Worm (Caenorhabditis elegans) whole organism, L4 larva: ENCODE measurements around the gene gsr-1.

ENCODE experiments used
- T26A8.4 ChIP-seq: fragments of 200-800 bp; sonication (Bioruptor generic); IDR thresholded peaks from 2 replicates; pipeline ENCODE4 v1.3.6; 2022; ENCODE audit warnings: missing genetic modification characterization, missing compliant biosample characterization
- Y105C5A.15 ChIP-seq: fragments of 200-800 bp; sonication (Bioruptor generic); IDR thresholded peaks from 2 replicates; pipeline ENCODE4 v1.3.6; 2022; ENCODE audit warnings: missing genetic modification characterization, missing compliant biosample characterization
- ZK337.2 ChIP-seq: fragments of 200-800 bp; sonication (Bioruptor generic); IDR thresholded peaks from 2 replicates; pipeline ENCODE4 v1.3.6; 2022; ENCODE audit warnings: missing genetic modification reagents, missing genetic modification characterization, missing compliant biosample characterization
- aha-1 ChIP-seq: fragments of 150-350 bp; peaks from one replicate; lab custom pipeline; 2014; ENCODE audit warnings: missing biosample characterization, missing genetic modification characterization
- ama-1 ChIP-seq: fragments of 150-350 bp; optimal IDR thresholded peaks from 2 replicates; lab custom pipeline; 2014; ENCODE audit warnings: inconsistent platforms, mixed read lengths
- ceh-32 ChIP-seq: sonication (generic microtip); optimal IDR thresholded peaks from 2 replicates; lab custom pipeline; 2016; ENCODE audit warnings: mild to moderate bottlenecking, missing genetic modification characterization, missing compliant biosample characterization; ENCODE audit not compliant: poor library complexity
- daf-16 ChIP-seq, 3 experiments: sonication (generic microtip); optimal IDR thresholded peaks; 2 replicates each; lab custom pipeline; 2016 to 2017; ENCODE audit warnings: missing genetic modification characterization in 3 of 3, missing genetic modification reagents in 3 of 3, mild to moderate bottlenecking in 2 of 3, missing compliant biosample characterization in 2 of 3, missing biosample characterization in 1 of 3, moderate library complexity in 1 of 3
- daf-19 ChIP-seq: fragments of 200-800 bp; sonication (Bioruptor generic); conservative IDR thresholded peaks from 2 replicates; pipeline ENCODE4 v1.3.6; 2022; ENCODE audit warnings: missing genetic modification characterization, missing compliant biosample characterization
- daf-8 ChIP-seq: fragments of 200-800 bp; sonication (Bioruptor generic); IDR thresholded peaks from 2 replicates; pipeline ENCODE4 v1.3.6; 2022; ENCODE audit warnings: missing genetic modification characterization, missing compliant biosample characterization
- dmd-6 ChIP-seq: fragments of 200-800 bp; sonication (Bioruptor generic); IDR thresholded peaks from 2 replicates; pipeline ENCODE4 v1.3.6; 2022; ENCODE audit warnings: missing genetic modification reagents, missing genetic modification characterization, missing compliant biosample characterization
- dmd-9 ChIP-seq: fragments of 200-800 bp; sonication (Bioruptor generic); IDR thresholded peaks from 2 replicates; pipeline ENCODE4 v1.3.6; 2022; ENCODE audit warnings: missing genetic modification reagents, missing genetic modification characterization, missing compliant biosample characterization
- dve-1 ChIP-seq: sonication (generic microtip); optimal IDR thresholded peaks from 2 replicates; lab custom pipeline; 2017; ENCODE audit warnings: antibody characterized with exemption, mild to moderate bottlenecking, missing genetic modification characterization, missing compliant biosample characterization; ENCODE audit not compliant: insufficient read depth
- fkh-10 ChIP-seq: fragments of 150-350 bp; optimal IDR thresholded peaks from 2 replicates; lab custom pipeline; 2014; ENCODE audit warnings: missing biosample characterization, missing genetic modification reagents, missing genetic modification characterization
- hif-1 ChIP-seq, 2 experiments: sonication (generic microtip); optimal IDR thresholded peaks; 2 replicates each; lab custom pipeline; 2016 to 2017; ENCODE audit warnings: missing compliant biosample characterization in 2 of 2, missing genetic modification characterization in 2 of 2, missing genetic modification reagents in 2 of 2, missing genotype in 2 of 2, mild to moderate bottlenecking in 1 of 2
- hlh-30 ChIP-seq: sonication (generic microtip); optimal IDR thresholded peaks from 2 replicates; lab custom pipeline; 2017; ENCODE audit warnings: antibody characterized with exemption, mild to moderate bottlenecking, missing genetic modification characterization, missing compliant biosample characterization; ENCODE audit not compliant: insufficient read depth
- hmg-1.1 ChIP-seq: fragments of 200-800 bp; sonication (Bioruptor generic); IDR thresholded peaks from 2 replicates; pipeline ENCODE4 v1.3.6; 2022; ENCODE audit warnings: missing genetic modification reagents, missing genetic modification characterization, missing compliant biosample characterization
- lin-15B ChIP-seq: fragments of 150-350 bp; sonication (generic microtip); optimal IDR thresholded peaks from 3 replicates; lab custom pipeline; 2014; ENCODE audit warnings: missing biosample characterization, missing genetic modification characterization
- lin-29 ChIP-seq: fragments of 200-800 bp; sonication (Bioruptor generic); IDR thresholded peaks from 2 replicates; pipeline ENCODE4 v1.3.6; 2022; ENCODE audit warnings: missing genetic modification reagents, missing genetic modification characterization, missing compliant biosample characterization
- lsy-2 ChIP-seq, 2 experiments: fragments of 150-350 bp in 1 of 2; sonication (generic microtip) in 1 of 2; optimal IDR thresholded peaks; 2 replicates each; lab custom pipeline; 2014 to 2017; ENCODE audit warnings: missing biosample characterization in 2 of 2, missing genetic modification characterization in 2 of 2
- mdt-29 ChIP-seq: fragments of 200-800 bp; sonication (Bioruptor generic); IDR thresholded peaks from 2 replicates; pipeline ENCODE4 v1.3.6; 2022; ENCODE audit warnings: missing genetic modification reagents, missing genetic modification characterization, missing compliant biosample characterization
- mep-1 ChIP-seq: fragments of 150-350 bp; sonication (generic microtip); optimal IDR thresholded peaks from 3 replicates; lab custom pipeline; 2014; ENCODE audit warnings: missing biosample characterization, missing genetic modification characterization
- mes-2 ChIP-seq: sonication (generic microtip); optimal IDR thresholded peaks from 2 replicates; lab custom pipeline; 2016; ENCODE audit warnings: missing genotype, mild to moderate bottlenecking, missing genetic modification characterization, missing compliant biosample characterization; ENCODE audit not compliant: poor library complexity, severe bottlenecking
- mxl-2 ChIP-seq: fragments of 200-800 bp; sonication (Bioruptor generic); conservative IDR thresholded peaks from 2 replicates; pipeline ENCODE4 v1.3.6; 2022; ENCODE audit warnings: missing genetic modification reagents, missing genetic modification characterization, missing compliant biosample characterization
- mxl-3 ChIP-seq: fragments of 200-800 bp; sonication (Bioruptor generic); optimal IDR thresholded peaks from 2 replicates; lab custom pipeline; 2018; ENCODE audit warnings: mild to moderate bottlenecking, missing genetic modification characterization, missing compliant biosample characterization
- nhr-11 ChIP-seq: fragments of 150-350 bp; optimal IDR thresholded peaks from 2 replicates; lab custom pipeline; 2014; ENCODE audit warnings: missing biosample characterization, missing genetic modification characterization
- nhr-237 ChIP-seq: sonication (generic microtip); optimal IDR thresholded peaks from 2 replicates; lab custom pipeline; 2017; ENCODE audit warnings: missing biosample characterization, missing genetic modification characterization
- nhr-28 ChIP-seq: fragments of 150-350 bp; optimal IDR thresholded peaks from 2 replicates; lab custom pipeline; 2014; ENCODE audit warnings: missing biosample characterization, missing genetic modification characterization
- nhr-6 ChIP-seq: fragments of 150-350 bp; optimal IDR thresholded peaks from 2 replicates; lab custom pipeline; 2014; ENCODE audit warnings: missing biosample characterization, missing genetic modification characterization
- pha-4 ChIP-seq, 2 experiments: fragments of 150-350 bp in 1 of 2; fragments of 200-800 bp in 1 of 2; sonication (Bioruptor generic) in 1 of 2; IDR thresholded peaks in 1 of 2; optimal IDR thresholded peaks in 1 of 2; 2 replicates each; pipeline versions ENCODE4 v1.3.6 to Lab custom; 2014 to 2022; ENCODE audit warnings: missing genetic modification characterization in 2 of 2, missing genetic modification reagents in 2 of 2, missing biosample characterization in 1 of 2, missing compliant biosample characterization in 1 of 2
- php-3 ChIP-seq: fragments of 200-800 bp; sonication (Bioruptor generic); IDR thresholded peaks from 2 replicates; pipeline ENCODE4 v1.3.6; 2022; ENCODE audit warnings: missing genetic modification reagents, missing genetic modification characterization, missing compliant biosample characterization
- pqm-1 ChIP-seq: sonication (generic microtip); optimal IDR thresholded peaks from 2 replicates; lab custom pipeline; 2017; ENCODE audit warnings: missing biosample characterization, missing genetic modification characterization
- rbr-2 ChIP-seq: sonication (generic microtip); optimal IDR thresholded peaks from 2 replicates; lab custom pipeline; 2016; ENCODE audit warnings: missing genotype, missing genetic modification characterization, missing compliant biosample characterization
- sdz-12 ChIP-seq: fragments of 200-800 bp; sonication (Bioruptor generic); optimal IDR thresholded peaks from 2 replicates; lab custom pipeline; 2018; ENCODE audit warnings: mild to moderate bottlenecking, missing genetic modification characterization, missing compliant biosample characterization
- snpc-1.2 ChIP-seq: fragments of 200-800 bp; sonication (Bioruptor generic); IDR thresholded peaks from 2 replicates; pipeline ENCODE4 v1.3.6; 2022; ENCODE audit warnings: missing genetic modification reagents, missing genetic modification characterization, missing compliant biosample characterization
- snpc-4 ChIP-seq: fragments of 150-350 bp; optimal IDR thresholded peaks from 2 replicates; lab custom pipeline; 2014; ENCODE audit warnings: missing biosample characterization, missing genetic modification characterization
- tag-97 ChIP-seq: fragments of 200-800 bp; sonication (Bioruptor generic); IDR thresholded peaks from 2 replicates; pipeline ENCODE4 v1.3.6; 2022; ENCODE audit warnings: missing genetic modification characterization, missing compliant biosample characterization
- tra-1 ChIP-seq: fragments of 200-800 bp; sonication (Bioruptor generic); IDR thresholded peaks from 2 replicates; pipeline ENCODE4 v1.3.6; 2022; ENCODE audit warnings: missing genetic modification reagents, missing genetic modification characterization, missing compliant biosample characterization
- unc-130 ChIP-seq: sonication (generic microtip); optimal IDR thresholded peaks from 2 replicates; lab custom pipeline; 2016; ENCODE audit warnings: missing genetic modification reagents, missing genetic modification characterization, missing compliant biosample characterization
- unc-62 ChIP-seq, 3 experiments: fragments of 150-350 bp in 1 of 3; sonication (generic microtip); optimal IDR thresholded peaks in 2 of 3; peaks in 1 of 3; 1 replicate in 1 of 3; 2 replicates in 2 of 3; lab custom pipeline; 2014 to 2017; ENCODE audit warnings: missing biosample characterization in 3 of 3, missing genetic modification characterization in 3 of 3, missing genetic modification reagents in 3 of 3, missing genotype in 1 of 3
- zfp-2 ChIP-seq: sonication (generic microtip); optimal IDR thresholded peaks from 2 replicates; lab custom pipeline; 2016; ENCODE audit warnings: mild to moderate bottlenecking, missing genetic modification characterization, missing compliant biosample characterization
- zfp-3 ChIP-seq: fragments of 200-800 bp; sonication (Bioruptor generic); conservative IDR thresholded peaks from 2 replicates; pipeline ENCODE4 v1.3.6; 2022; ENCODE audit warnings: missing genetic modification reagents, missing genetic modification characterization, missing compliant biosample characterization

Gene gsr-1

DNA sequence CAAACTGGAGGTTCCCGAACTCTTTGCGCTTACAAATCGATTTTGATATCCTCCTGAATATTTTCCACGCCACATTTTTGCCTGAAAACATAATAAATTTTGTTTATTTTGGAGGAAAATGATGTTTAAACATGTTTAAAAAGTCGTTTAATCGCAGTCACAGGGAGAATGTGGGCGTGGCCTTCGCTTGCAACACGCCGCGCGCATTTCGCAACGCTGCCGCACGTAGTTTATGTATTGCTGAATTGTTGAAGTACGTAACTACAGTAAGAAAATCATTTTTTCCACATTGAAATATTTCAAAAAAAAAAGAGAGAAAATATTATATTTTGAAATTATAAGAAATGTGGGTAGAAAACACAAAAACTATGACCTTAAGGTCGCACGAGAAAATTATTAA lies 13.5 kb downstream of the gsr-1 start, which contains the start of gene C46F11.4 (continued):
- TF ChIP-seq nhr-237 (tag; lab: Kevin White, UChicago) = no peak
- TF ChIP-seq ZK337.2 (GFP tag; lab: Robert Waterston, UW) = no peak
- no peak for TF ChIP-seq lin-15B (tag; lab: Kevin White, UChicago)
- peak; percentile 5 to 67 for TF ChIP-seq lsy-2 (tag; optimal IDR thresholded peaks at IDR 0.05; lab: Kevin White, UChicago)
- peak; percentile 49 for TF ChIP-seq aha-1 (tag; lab: Kevin White, UChicago)
- peak; percentile 87 for TF ChIP-seq mes-2 (tag; lab: Kevin White, UChicago)
- TF ChIP-seq dve-1 (tag; lab: Kevin White, UChicago) = peak; percentile 40
- TF ChIP-seq dmd-6 (GFP tag; lab: Robert Waterston, UW) = no peak
- TF ChIP-seq daf-8 (GFP tag; lab: Robert Waterston, UW) = no peak
- TF ChIP-seq ceh-32 (tag; lab: Kevin White, UChicago) = no peak
- TF ChIP-seq php-3 (GFP tag; lab: Robert Waterston, UW) = no peak
- TF ChIP-seq tag-97 (GFP tag; lab: Robert Waterston, UW) = no peak
- TF ChIP-seq snpc-1.2 = no peak
- no peak for TF ChIP-seq sdz-12
- TF ChIP-seq unc-62 (GFP tag; optimal IDR thresholded peaks at IDR 0.05 in 1 of 2; lab: Kevin White, UChicago) = no peak
- TF ChIP-seq unc-62 (tag; optimal IDR thresholded peaks at IDR 0.05; lab: Kevin White, UChicago) = no peak
- peak; percentile 15 for TF ChIP-seq nhr-6 (tag; lab: Kevin White, UChicago)
- TF ChIP-seq mxl-3 (GFP tag; lab: Kevin White, UChicago) = no peak
- peak; percentile 14 for TF ChIP-seq unc-130
- no peak for TF ChIP-seq dmd-9 (GFP tag; lab: Robert Waterston, UW)
- no peak for TF ChIP-seq ama-1 (lab: Kevin White, UChicago)
- no peak for TF ChIP-seq daf-16 (GFP tag; optimal IDR thresholded peaks at IDR 0.05; lab: Kevin White, UChicago)
- TF ChIP-seq daf-16 (tag; optimal IDR thresholded peaks at IDR 0.05; lab: Kevin White, UChicago) = no peak

DNA sequence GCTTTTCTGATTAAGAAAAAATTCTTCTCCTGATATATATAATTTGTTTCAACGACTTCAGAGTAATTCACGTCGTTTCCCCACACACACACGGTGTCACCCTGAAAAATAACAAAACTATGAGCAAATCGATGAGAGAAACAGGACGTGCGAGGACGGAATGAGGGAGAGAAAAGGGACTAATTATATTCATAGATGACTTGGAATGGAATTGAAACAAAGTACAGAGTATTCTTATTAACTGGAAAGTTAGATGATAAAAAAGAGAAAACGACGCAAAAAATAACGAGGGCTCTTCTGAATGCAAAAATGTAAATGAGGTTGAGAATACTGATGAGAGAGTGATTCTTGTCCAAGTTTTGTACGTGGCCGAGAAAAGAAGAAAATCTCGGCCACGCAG lies 19.6 kb downstream of the gsr-1 start, which contains the start of gene C46F11.6:
Gene C46F11.6, minus strand, starts transcription at position 101 of the 400 bp plus-strand sequence.
- TF ChIP-seq hlh-30 (no peak), unc-62 (GFP tag; optimal IDR thresholded peaks at IDR 0.05 in 1 of 2; lab: Kevin White, UChicago) (peak in 1 of 2 experiments; percentile 58), unc-62 (tag; optimal IDR thresholded peaks at IDR 0.05; lab: Kevin White, UChicago) (no peak)

DNA sequence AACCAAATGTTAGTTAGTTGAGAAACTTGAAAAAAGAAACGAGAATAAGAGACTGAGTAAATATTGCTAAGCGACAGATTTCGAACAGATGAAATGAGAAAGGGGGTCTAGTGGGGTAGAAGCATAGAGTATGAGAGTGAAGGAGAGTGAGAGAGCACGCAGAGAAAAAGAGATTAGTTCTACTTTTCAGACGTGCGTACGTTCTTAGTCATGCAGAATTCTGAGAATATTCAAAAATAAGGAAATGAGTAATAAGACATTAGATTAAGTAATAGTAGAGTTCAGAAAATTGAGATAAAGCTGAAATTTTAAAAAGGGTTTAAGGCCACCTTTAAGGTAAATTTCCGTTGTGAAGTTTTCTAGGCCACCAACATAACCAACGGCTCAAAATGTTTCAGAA lies 20.3 kb downstream of the gsr-1 start:
- TF ChIP-seq nhr-11 (tag; lab: Kevin White, UChicago) (peak; percentile 32), zfp-3 (GFP tag; lab: Robert Waterston, UW) (no peak), lsy-2 (tag; optimal IDR thresholded peaks at IDR 0.05; lab: Kevin White, UChicago) (peak in 1 of 2 experiments; percentile 36), hmg-1.1 (GFP tag; lab: Robert Waterston, UW) (0 out of 2 replicates have a peak, but pooled peaks have one; percentile 8)
- TF ChIP-seq, all 104 proteins: peak for 3

DNA sequence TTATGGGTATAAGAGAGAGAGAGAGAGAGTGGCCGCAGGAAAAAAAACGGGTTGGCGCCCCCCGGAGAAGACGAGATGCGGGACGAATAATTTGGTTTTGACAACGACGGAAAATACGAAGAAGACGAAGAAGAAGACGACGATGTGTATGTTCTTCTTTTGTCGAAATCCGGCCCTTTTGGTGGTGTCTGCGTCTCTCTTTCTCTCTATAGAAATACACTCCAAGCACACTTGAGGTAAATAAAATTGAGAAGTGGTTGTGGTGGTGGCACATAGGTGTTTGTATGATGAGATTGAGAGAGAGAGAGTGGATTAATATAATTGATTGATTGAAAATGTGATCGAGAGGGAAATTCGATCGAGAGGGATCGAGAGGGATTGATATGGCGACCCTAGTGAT lies 22.1 kb downstream of the gsr-1 start:
- TF ChIP-seq pqm-1 (tag; lab: Kevin White, UChicago) (no peak), hif-1 (tag; optimal IDR thresholded peaks at IDR 0.05; lab: Kevin White, UChicago) (no peak), zfp-2 (tag; lab: Kevin White, UChicago) (no peak), mep-1 (tag; lab: Kevin White, UChicago) (peak; percentile 47), snpc-4 (no peak), mxl-2 (GFP tag; lab: Robert Waterston, UW) (no peak), nhr-6 (tag; lab: Kevin White, UChicago) (no peak), unc-62 (GFP tag; optimal IDR thresholded peaks at IDR 0.05 in 1 of 2; lab: Kevin White, UChicago) (no peak), unc-62 (tag; optimal IDR thresholded peaks at IDR 0.05; lab: Kevin White, UChicago) (no peak), tra-1 (GFP tag; lab: Robert Waterston, UW) (no peak), hmg-1.1 (GFP tag; lab: Robert Waterston, UW) (peak; percentile 37; the same call in 1 of the 2 replicates), T26A8.4 (GFP tag; lab: Robert Waterston, UW) (no peak), fkh-10 (GFP tag; lab: Kevin White, UChicago) (peak; percentile 41), daf-8 (GFP tag; lab: Robert Waterston, UW) (no peak), snpc-1.2 (no peak), nhr-237 (tag; lab: Kevin White, UChicago) (no peak), ama-1 (lab: Kevin White, UChicago) (no peak), nhr-11 (tag; lab: Kevin White, UChicago) (no peak), pha-4 (GFP tag; IDR thresholded peaks at IDR 0.05; lab: Robert Waterston, UW) (no peak), pha-4 (tag; optimal IDR thresholded peaks at IDR 0.05; lab: Kevin White, UChicago) (no peak), ZK337.2 (GFP tag; lab: Robert Waterston, UW) (no peak), mdt-29 (GFP tag; lab: Robert Waterston, UW) (no peak), dmd-6 (GFP tag; lab: Robert Waterston, UW) (0 out of 2 replicates have a peak, but pooled peaks have one; percentile 7), rbr-2 (peak; percentile 40), nhr-28 (tag; lab: Kevin White, UChicago) (peak; percentile 21), Y105C5A.15 (GFP tag; lab: Robert Waterston, UW) (no peak), lin-29 (GFP tag; lab: Robert Waterston, UW) (no peak), php-3 (GFP tag; lab: Robert Waterston, UW) (no peak), daf-19 (GFP tag; lab: Robert Waterston, UW) (no peak)
